Fruit fly (Drosophila melanogaster): ENCODE measurements around the gene CG7191.

The CG7191 gene

DNA sequence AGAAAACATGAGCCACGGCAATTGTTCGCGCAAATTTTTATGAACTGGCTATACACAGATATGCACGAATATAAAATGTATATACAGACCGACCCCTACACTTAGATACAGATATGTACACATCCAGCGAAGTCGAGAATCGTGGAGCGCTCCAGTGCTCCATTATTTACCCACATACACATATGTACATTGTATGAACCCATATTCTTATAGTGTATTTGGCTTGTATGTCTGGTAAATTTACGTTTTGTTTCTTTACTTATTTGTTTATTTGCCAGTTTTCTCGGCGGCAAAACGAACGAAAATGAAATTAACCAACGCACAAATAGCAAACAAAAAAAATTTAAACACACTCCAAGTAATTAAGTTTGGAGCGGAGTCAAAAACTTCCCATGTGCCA is 45.9 kb downstream of the CG7191 start (continued):
- TF ChIP-seq dl (GFP tag; optimal IDR thresholded peaks at IDR 0.05; ENCODE audit: insufficient read depth in 1 of 2, partially characterized antibody in 2 of 2), result no peak
- no peak for TF ChIP-seq N (GFP tag; optimal IDR thresholded peaks at IDR 0.05)
- no peak for TF ChIP-seq pan (optimal IDR thresholded peaks at IDR 0.05)
- peak; percentile 20 for TF ChIP-seq rgr (GFP tag; optimal IDR thresholded peaks at IDR 0.05)

DNA sequence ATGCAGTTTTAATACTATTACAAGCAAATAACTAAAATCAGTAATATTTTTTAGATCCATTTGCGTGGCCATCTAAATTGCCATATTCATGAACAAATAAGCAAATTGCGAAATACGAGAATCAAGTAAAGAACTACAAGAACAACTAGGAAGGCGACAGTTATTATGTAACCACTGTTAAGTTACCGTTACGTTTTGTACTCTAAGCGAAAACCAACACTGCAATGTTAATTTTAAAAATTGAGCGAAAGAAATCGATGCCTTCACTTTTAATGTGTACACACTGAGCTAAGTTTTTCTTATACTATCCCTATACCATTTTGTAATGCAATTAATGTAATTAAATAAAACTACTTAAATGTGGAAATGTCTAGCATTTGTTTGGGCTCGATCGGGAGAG is 53.0 kb downstream of the CG7191 start:
- TF ChIP-seq rgr (GFP tag; optimal IDR thresholded peaks at IDR 0.05) (no peak), HLH106 (tag; optimal IDR thresholded peaks at IDR 0.05) (no peak), Mio (GFP tag; optimal IDR thresholded peaks at IDR 0.05) (no peak), foxo (GFP tag; optimal IDR thresholded peaks at IDR 0.05) (no peak), Vsx2 (GFP tag; optimal IDR thresholded peaks at IDR 0.05; ENCODE audit: partially characterized antibody) (no peak), CrebA (GFP tag; optimal IDR thresholded peaks at IDR 0.05; ENCODE audit: borderline replicate concordance) (no peak), brk (GFP tag; optimal IDR thresholded peaks at IDR 0.05) (no peak), pan (optimal IDR thresholded peaks at IDR 0.05) (no peak)

DNA sequence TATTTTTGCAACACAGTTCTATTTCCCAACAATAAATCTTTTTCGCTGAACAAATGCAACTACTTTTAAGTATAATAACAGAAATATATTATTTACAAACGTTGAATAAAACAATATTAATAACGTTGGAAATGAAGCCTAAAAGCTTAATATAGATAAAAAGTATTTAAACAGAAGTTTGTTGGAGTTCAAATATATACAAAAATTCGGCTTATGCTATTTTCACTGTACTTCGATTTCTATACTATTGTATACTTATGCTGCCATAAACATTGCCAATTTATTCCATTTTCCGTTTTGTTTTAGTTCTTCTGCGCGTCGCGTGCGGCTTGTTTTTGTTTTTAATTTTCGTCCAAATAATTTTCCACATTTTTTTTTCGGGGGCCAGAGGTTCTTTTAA is 53.4 kb downstream of the CG7191 start, which contains the start of gene CG7115:
TSS of gene CG7115 (plus strand) at position 301 of the 400 bp plus-strand sequence.
- no peak for TF ChIP-seq CG32264 (GFP tag; optimal IDR thresholded peaks at IDR 0.05)
- TF ChIP-seq ey (GFP tag; optimal IDR thresholded peaks at IDR 0.05), result no peak
- no peak for TF ChIP-seq Myc (optimal IDR thresholded peaks at IDR 0.05)
- no peak for TF ChIP-seq Hnf4 (GFP tag; optimal IDR thresholded peaks at IDR 0.05)
- TF ChIP-seq fru (GFP tag; optimal IDR thresholded peaks at IDR 0.05), result no peak
- no peak for TF ChIP-seq h (GFP tag; optimal IDR thresholded peaks at IDR 0.05)
- no peak for TF ChIP-seq CrebA (GFP tag; optimal IDR thresholded peaks at IDR 0.05; ENCODE audit: borderline replicate concordance)
- no peak for TF ChIP-seq Vsx2 (GFP tag; optimal IDR thresholded peaks at IDR 0.05; ENCODE audit: partially characterized antibody)

DNA sequence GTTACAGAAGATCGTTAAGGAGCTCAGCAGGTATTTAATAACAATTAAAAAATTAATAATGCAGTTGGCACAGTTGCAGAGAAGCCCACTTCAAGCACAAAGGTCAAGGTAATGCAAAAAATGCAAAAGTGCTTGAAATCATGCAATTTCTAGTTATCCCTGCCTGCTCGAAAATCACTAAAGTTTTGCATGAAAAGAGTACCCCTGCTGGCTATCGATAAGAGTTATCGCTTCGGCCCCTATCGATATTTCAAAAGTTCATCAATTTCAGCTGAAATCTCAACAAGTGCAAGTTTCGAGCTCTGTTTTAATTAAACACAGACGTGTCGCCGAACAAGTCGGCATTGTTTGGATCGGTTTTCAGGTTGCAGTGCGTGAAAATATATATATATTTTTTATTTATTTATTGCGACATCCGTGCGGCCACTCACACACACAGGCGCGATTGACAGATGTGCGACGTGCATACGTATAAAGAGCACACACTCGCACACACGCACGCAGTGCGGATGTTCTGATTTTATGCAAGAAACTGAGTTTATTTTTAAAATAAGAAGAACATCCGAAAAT is 53.9 kb downstream of the CG7191 start:
- no peak for TF ChIP-seq Dfd (GFP tag; optimal IDR thresholded peaks at IDR 0.05)
- no peak for TF ChIP-seq dl (GFP tag; optimal IDR thresholded peaks at IDR 0.05; ENCODE audit: insufficient read depth in 1 of 2, partially characterized antibody in 2 of 2)
- peak; percentile 52 for TF ChIP-seq rgr (GFP tag; optimal IDR thresholded peaks at IDR 0.05)
- TF ChIP-seq Rel (GFP tag; optimal IDR thresholded peaks at IDR 0.05), result no peak
- peak; percentile 32 for TF ChIP-seq Rel (tag; optimal IDR thresholded peaks at IDR 0.05)
- TF ChIP-seq Dif (GFP tag; optimal IDR thresholded peaks at IDR 0.05; ENCODE audit: partially characterized antibody), result peak; percentile 45
- no peak for TF ChIP-seq dsf (GFP tag; optimal IDR thresholded peaks at IDR 0.05; ENCODE audit: borderline replicate concordance)
- peak; percentile 61 for TF ChIP-seq sage (GFP tag; optimal IDR thresholded peaks at IDR 0.05)
- TF ChIP-seq Hnf4 (GFP tag; optimal IDR thresholded peaks at IDR 0.05), result peak; percentile 60
- peak; percentile 22 for TF ChIP-seq psq (GFP tag; optimal IDR thresholded peaks at IDR 0.05)
- TF ChIP-seq Hr83 (GFP tag; optimal IDR thresholded peaks at IDR 0.05; ENCODE audit: poor library complexity, severe bottlenecking), result peak; percentile 57
- no peak for TF ChIP-seq Mio (GFP tag; optimal IDR thresholded peaks at IDR 0.05)
- peak; percentile 71 for TF ChIP-seq h (GFP tag; optimal IDR thresholded peaks at IDR 0.05)
- TF ChIP-seq ey (GFP tag; optimal IDR thresholded peaks at IDR 0.05), result peak; percentile 52
- TF ChIP-seq dmrt93B (GFP tag; optimal IDR thresholded peaks at IDR 0.05), result no peak
- TF ChIP-seq Jra (GFP tag; optimal IDR thresholded peaks at IDR 0.05), result no peak
- peak; percentile 42 for TF ChIP-seq woc (GFP tag; optimal IDR thresholded peaks at IDR 0.05)
- peak in 1 of 2 experiments; percentile 71 for TF ChIP-seq foxo (GFP tag; optimal IDR thresholded peaks at IDR 0.05)
- TF ChIP-seq Vsx2 (GFP tag; optimal IDR thresholded peaks at IDR 0.05; ENCODE audit: partially characterized antibody), result peak; percentile 80
- TF ChIP-seq br (GFP tag; optimal IDR thresholded peaks at IDR 0.05), result peak; percentile 22
- TF ChIP-seq sv (GFP tag; optimal IDR thresholded peaks at IDR 0.05), result peak; percentile 44
- no peak for TF ChIP-seq brk (GFP tag; optimal IDR thresholded peaks at IDR 0.05)
- TF ChIP-seq HLH106 (tag; optimal IDR thresholded peaks at IDR 0.05), result peak; percentile 41
- TF ChIP-seq Sp1 (GFP tag; optimal IDR thresholded peaks at IDR 0.05), result peak; percentile 49
- peak; percentile 51 for TF ChIP-seq fru (GFP tag; optimal IDR thresholded peaks at IDR 0.05)
